Worm (Caenorhabditis elegans) whole organism, late embryonic: ENCODE results near the gene morc-1.

Experiments
- ceh-30 ChIP-seq: fragments of 150-350 bp; optimal IDR thresholded peaks from 2 replicates; lab custom pipeline; 2014; ENCODE audit warnings: missing biosample characterization, missing genetic modification characterization
- ceh-9 ChIP-seq: sonication (generic microtip); optimal IDR thresholded peaks from 2 replicates; lab custom pipeline; 2016; ENCODE audit warnings: mild to moderate bottlenecking, missing genetic modification characterization, inconsistent platforms, missing compliant biosample characterization
- fkh-10 ChIP-seq: fragments of 150-350 bp; optimal IDR thresholded peaks from 2 replicates; lab custom pipeline; 2014; ENCODE audit warnings: missing biosample characterization, missing genetic modification reagents, missing genetic modification characterization
- gmeb-2 ChIP-seq: sonication (generic microtip); optimal IDR thresholded peaks from 2 replicates; lab custom pipeline; 2016; ENCODE audit warnings: missing genetic modification characterization, inconsistent platforms, missing compliant biosample characterization
- madf-2 ChIP-seq: sonication (generic microtip); optimal IDR thresholded peaks from 2 replicates; lab custom pipeline; 2017; ENCODE audit warnings: missing genetic modification characterization, missing compliant biosample characterization
- nhr-232 ChIP-seq: sonication (generic microtip); optimal IDR thresholded peaks from 2 replicates; lab custom pipeline; 2016; ENCODE audit warnings: missing genetic modification characterization, missing compliant biosample characterization
- pag-3 ChIP-seq: sonication (generic microtip); optimal IDR thresholded peaks from 2 replicates; lab custom pipeline; 2016; ENCODE audit warnings: missing compliant biosample characterization, missing genetic modification characterization, borderline replicate concordance
- pqm-1 ChIP-seq: sonication (generic microtip); optimal IDR thresholded peaks from 2 replicates; lab custom pipeline; 2016; ENCODE audit warnings: missing genetic modification characterization, missing compliant biosample characterization
- rnt-1 ChIP-seq: sonication (generic microtip); optimal IDR thresholded peaks from 2 replicates; lab custom pipeline; 2016; ENCODE audit warnings: missing genetic modification characterization, missing compliant biosample characterization
- tbx-2 ChIP-seq: sonication (generic microtip); optimal IDR thresholded peaks from 2 replicates; lab custom pipeline; 2016; ENCODE audit warnings: missing genetic modification characterization, missing compliant biosample characterization
- tbx-7 ChIP-seq: sonication (generic microtip); optimal IDR thresholded peaks from 2 replicates; lab custom pipeline; 2016; ENCODE audit warnings: missing genotype, missing genetic modification characterization, missing compliant biosample characterization
- unc-55 ChIP-seq: sonication (generic microtip); optimal IDR thresholded peaks from 2 replicates; lab custom pipeline; 2017; ENCODE audit warnings: missing biosample characterization, missing genetic modification reagents, missing genetic modification characterization

DNA sequence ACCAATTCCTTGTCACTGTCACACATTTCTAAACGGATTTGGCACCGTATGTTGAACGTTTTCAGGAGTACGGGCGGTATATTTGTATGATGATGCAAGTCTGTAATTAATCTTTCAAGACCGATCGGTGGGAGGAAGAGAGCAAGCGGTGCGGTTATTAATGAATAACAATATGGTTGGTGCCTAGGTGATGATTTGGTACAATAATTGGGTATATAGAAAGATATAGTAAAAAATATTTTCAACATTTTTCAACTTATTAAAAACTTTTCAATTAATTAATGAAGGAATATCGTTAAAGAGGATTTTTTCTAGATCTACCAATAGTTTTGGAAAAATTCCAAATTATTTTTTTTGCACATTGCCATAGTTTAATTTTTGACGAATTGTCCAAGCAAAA lies 37.8 kb upstream of the morc-1 start, which contains the start of gene cnd-1:
- TF ChIP-seq unc-55 (GFP tag; lab: Kevin White, UChicago) = no peak
- TF ChIP-seq pqm-1 = no peak
- TF ChIP-seq tbx-7 = no peak
- TF ChIP-seq ceh-30 (tag; lab: Kevin White, UChicago) = no peak
- no peak for TF ChIP-seq tbx-2 (tag; lab: Kevin White, UChicago)
- no peak for TF ChIP-seq madf-2 (tag; lab: Kevin White, UChicago)
- TF ChIP-seq nhr-232 (tag; lab: Kevin White, UChicago) = no peak
- TF ChIP-seq ceh-9 (tag; lab: Kevin White, UChicago) = no peak
- TF ChIP-seq pag-3 = no peak
- TF ChIP-seq gmeb-2 (tag; lab: Kevin White, UChicago) = no peak
- TF ChIP-seq rnt-1 = no peak
- no peak for TF ChIP-seq fkh-10 (GFP tag; lab: Kevin White, UChicago)
